Worm (Caenorhabditis elegans): ENCODE results near the gene hpo-34.

- TF ChIP-seq syd-9 (tag; optimal IDR thresholded peaks at IDR 0.05): no peak
- TF ChIP-seq ceh-19 (GFP tag; optimal IDR thresholded peaks at IDR 0.05): no peak
These were observed 47.5 kb downstream of the hpo-34 start for ce11 chrX:11471409-11471808.
